Worm (Caenorhabditis elegans): ENCODE results near the gene Y9C2UA.1.
A peak's percentile ranks its signal among the peaks of the same experiment; 100 is the strongest.

The Y9C2UA.1 gene

ce11 chrII:9111471-9112016, 27.9 kb upstream of the Y9C2UA.1 start:
- TF ChIP-seq crh-2 (tag; optimal IDR thresholded peaks at IDR 0.05) (peak; percentile 14), snpc-4 (tag; optimal IDR thresholded peaks at IDR 0.05) (no peak), nhr-237 (tag; optimal IDR thresholded peaks at IDR 0.05) (no peak), fos-1 (tag; optimal IDR thresholded peaks at IDR 0.05) (peak; percentile 94)

ce11 chrII:9112851-9113250, 26.6 kb upstream of the Y9C2UA.1 start, which contains the start of gene jun-1:
Gene jun-1, plus strand, starts transcription at chrII:9113157.
- TF ChIP-seq fos-1 (tag; optimal IDR thresholded peaks at IDR 0.05) (peak; percentile 100), nhr-25 (tag; optimal IDR thresholded peaks at IDR 0.05) (peak; percentile 94), ztf-4 (tag; optimal IDR thresholded peaks at IDR 0.05) (peak; percentile 94), zag-1 (tag; optimal IDR thresholded peaks at IDR 0.05) (peak; percentile 13), unc-62 (GFP tag; optimal IDR thresholded peaks at IDR 0.05) (peak; percentile 11), alr-1 (tag; optimal IDR thresholded peaks at IDR 0.05) (no peak), mdl-1 (tag; optimal IDR thresholded peaks at IDR 0.05) (peak; percentile 22 to 70), nhr-23 (tag; optimal IDR thresholded peaks at IDR 0.05) (no peak), mab-5 (tag; optimal IDR thresholded peaks at IDR 0.05) (peak; percentile 12), nhr-11 (tag; optimal IDR thresholded peaks at IDR 0.05) (no peak), ztf-1 (GFP tag; conservative IDR thresholded peaks at IDR 0.05) (no peak), nhr-129 (tag; optimal IDR thresholded peaks at IDR 0.05) (peak; percentile 93), ceh-82 (tag; optimal IDR thresholded peaks at IDR 0.05) (peak; percentile 18), elt-3 (tag; optimal IDR thresholded peaks at IDR 0.05) (no peak), F13H6.1 (tag; optimal IDR thresholded peaks at IDR 0.05) (peak; percentile 91), gmeb-1 (tag; optimal IDR thresholded peaks at IDR 0.05) (peak; percentile 73), sma-9 (GFP tag; optimal IDR thresholded peaks at IDR 0.05) (peak; percentile 84), sma-9 (tag; optimal IDR thresholded peaks at IDR 0.05) (no peak), sem-4 (tag; optimal IDR thresholded peaks at IDR 0.05) (peak; percentile 88), nhr-237 (tag; optimal IDR thresholded peaks at IDR 0.05) (peak; percentile 51), egl-27 (tag; optimal IDR thresholded peaks at IDR 0.05) (peak; percentile 90), ama-1 (optimal IDR thresholded peaks at IDR 0.05) (no peak), lsy-2 (tag; optimal IDR thresholded peaks at IDR 0.05) (peak; percentile 68 to 91), snpc-4 (tag; optimal IDR thresholded peaks at IDR 0.05) (peak; percentile 43), unc-55 (GFP tag; optimal IDR thresholded peaks at IDR 0.05) (peak; percentile 91), unc-39 (tag; optimal IDR thresholded peaks at IDR 0.05) (no peak), R02D3.7 (tag; optimal IDR thresholded peaks at IDR 0.05) (no peak), blmp-1 (tag; optimal IDR thresholded peaks at IDR 0.05; ENCODE audit: insufficient read depth) (peak; percentile 67), lin-13 (GFP tag; optimal IDR thresholded peaks at IDR 0.05) (peak; percentile 73), Y55F3AM.14 (GFP tag; optimal IDR thresholded peaks at IDR 0.05) (peak; percentile 36), skn-1 (tag; optimal IDR thresholded peaks at IDR 0.05) (no peak), elt-1 (tag; optimal IDR thresholded peaks at IDR 0.05) (no peak), aly-2 (tag; optimal IDR thresholded peaks at IDR 0.05) (no peak), nhr-21 (tag; optimal IDR thresholded peaks at IDR 0.05) (peak; percentile 93), ceh-16 (tag; optimal IDR thresholded peaks at IDR 0.05) (peak; percentile 51), crh-2 (tag; optimal IDR thresholded peaks at IDR 0.05) (peak; percentile 88), lin-39 (tag; optimal IDR thresholded peaks at IDR 0.05) (no peak), ZK546.5 (tag; optimal IDR thresholded peaks at IDR 0.05) (no peak), nhr-77 (tag; optimal IDR thresholded peaks at IDR 0.05) (peak; percentile 6), nhr-6 (tag; optimal IDR thresholded peaks at IDR 0.05) (peak; percentile 80), sma-3 (GFP tag; optimal IDR thresholded peaks at IDR 0.05) (peak; percentile 94), C34F6.9 (tag; optimal IDR thresholded peaks at IDR 0.05) (peak; percentile 98), mbf-1 (tag; optimal IDR thresholded peaks at IDR 0.05) (no peak), nhr-12 (tag; optimal IDR thresholded peaks at IDR 0.05) (no peak), ztf-11 (tag; optimal IDR thresholded peaks at IDR 0.05) (no peak), peb-1 (tag; optimal IDR thresholded peaks at IDR 0.05) (no peak), dmd-4 (tag; optimal IDR thresholded peaks at IDR 0.05) (no peak), nhr-10 (tag; optimal IDR thresholded peaks at IDR 0.05) (no peak), lin-11 (tag; optimal IDR thresholded peaks at IDR 0.05) (no peak)

All from whole organism, L2 larva.